Worm (Caenorhabditis elegans) whole organism, young adult: ENCODE measurements around the gene glb-14.
"Not testable (repeated sequence)": the region's sequence is repeated elsewhere in the genome, so short reads cannot be mapped to it uniquely, and the experiment has no call there.

Source experiments
- K12H6.12 ChIP-seq: fragments of 200-800 bp; sonication (Bioruptor generic); optimal IDR thresholded peaks from 2 replicates; lab custom pipeline; 2018; ENCODE audit warnings: mild to moderate bottlenecking, missing genetic modification characterization, missing compliant biosample characterization
- hlh-12 ChIP-seq: sonication (generic microtip); optimal IDR thresholded peaks from 2 replicates; lab custom pipeline; 2016; ENCODE audit warnings: missing genetic modification characterization, missing compliant biosample characterization
- hrde-1 ChIP-seq: sonication (generic microtip); optimal IDR thresholded peaks from 2 replicates; lab custom pipeline; 2016; ENCODE audit warnings: missing genetic modification characterization, mild to moderate bottlenecking, missing compliant biosample characterization, moderate library complexity, missing genotype, missing genetic modification reagents, borderline replicate concordance
- mel-28 ChIP-seq: sonication (generic microtip); optimal IDR thresholded peaks from 2 replicates; lab custom pipeline; 2016; ENCODE audit warnings: borderline replicate concordance, mild to moderate bottlenecking, missing genetic modification characterization, missing compliant biosample characterization
- pha-4 ChIP-seq: fragments of 150-350 bp; sonication (generic microtip); optimal IDR thresholded peaks from 2 replicates; lab custom pipeline; 2014; ENCODE audit warnings: missing biosample characterization, missing genetic modification reagents, missing genetic modification characterization
- rpc-1 ChIP-seq, 2 experiments: fragments of 150-350 bp in 1 of 2; sonication (generic microtip) in 1 of 2; optimal IDR thresholded peaks; 2 replicates each; lab custom pipeline; 2014 to 2018; ENCODE audit warnings: missing biosample characterization in 1 of 2, missing genetic modification characterization in 1 of 2, missing genetic modification reagents in 1 of 2, missing genotype in 1 of 2
- sdz-38 ChIP-seq: sonication (generic microtip); optimal IDR thresholded peaks from 2 replicates; lab custom pipeline; 2016; ENCODE audit warnings: missing genotype, missing genetic modification characterization, missing compliant biosample characterization
- snpc-4 ChIP-seq, 5 experiments: fragments of 150-350 bp in 1 of 5; sonication (generic microtip) in 4 of 5; optimal IDR thresholded peaks; 2 replicates each; lab custom pipeline; 2014 to 2018; ENCODE audit warnings: missing genetic modification characterization in 5 of 5, missing biosample characterization in 3 of 5, antibody characterized with exemption in 2 of 5, mild to moderate bottlenecking in 2 of 5, missing compliant biosample characterization in 2 of 5, missing genotype in 2 of 5, moderate library complexity in 2 of 5, missing genetic modification reagents in 1 of 5
- unc-130 ChIP-seq: sonication (generic microtip); optimal IDR thresholded peaks from 2 replicates; lab custom pipeline; 2016; ENCODE audit warnings: missing genetic modification reagents, missing genetic modification characterization, missing compliant biosample characterization
- unc-62 ChIP-seq: fragments of 150-350 bp; optimal IDR thresholded peaks from 2 replicates; lab custom pipeline; 2014; ENCODE audit warnings: missing biosample characterization, missing genetic modification reagents, missing genetic modification characterization
- ztf-3 ChIP-seq: fragments of 200-800 bp; sonication (Bioruptor generic); optimal IDR thresholded peaks from 2 replicates; lab custom pipeline; 2018; ENCODE audit warnings: mild to moderate bottlenecking, missing genetic modification characterization, missing compliant biosample characterization

DNA sequence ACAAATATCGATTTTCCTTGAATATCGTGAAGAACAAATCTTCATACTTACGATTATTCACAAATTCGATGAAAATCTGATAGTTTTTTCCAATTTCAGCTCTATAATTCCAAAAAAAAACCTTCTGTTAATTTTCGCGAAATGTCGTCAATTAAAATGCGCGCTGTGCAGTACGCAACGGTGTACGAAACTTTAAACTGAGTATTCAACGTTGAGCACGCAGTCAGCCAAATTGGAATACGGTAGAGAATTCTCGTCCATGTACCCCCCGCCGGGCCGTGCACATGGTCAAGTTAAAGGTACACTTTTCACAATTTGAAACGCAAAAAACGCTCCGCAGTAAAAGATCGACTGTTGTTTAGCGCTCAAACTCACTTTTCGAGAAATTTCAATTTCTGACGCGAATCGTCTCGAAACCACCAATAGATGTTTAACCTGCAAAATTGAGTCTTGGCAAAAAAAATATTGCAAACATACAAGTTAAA, 45.4 kb upstream of the glb-14 start, which contains the start of gene F28F8.7:
- not testable (repeated sequence) for TF ChIP-seq mel-28 (tag; lab: Kevin White, UChicago); snpc-4 (GFP tag; optimal IDR thresholded peaks at IDR 0.05; lab: Kevin White, UChicago); pha-4; hrde-1 (tag; lab: Kevin White, UChicago); rpc-1 (optimal IDR thresholded peaks at IDR 0.05; lab: Kevin White, UChicago); rpc-1 (tag; optimal IDR thresholded peaks at IDR 0.05; lab: Kevin White, UChicago); K12H6.12 (tag; lab: Kevin White, UChicago); unc-62 (GFP tag; lab: Kevin White, UChicago); hlh-12 (tag; lab: Kevin White, UChicago); sdz-38
- TF ChIP-seq snpc-4 (tag; optimal IDR thresholded peaks at IDR 0.05; lab: Kevin White, UChicago): peak in 2 of 4 experiments; percentile 63 to 82
- peak; percentile 80 for TF ChIP-seq unc-130 (GFP tag; lab: Kevin White, UChicago)
- peak; percentile 46 for TF ChIP-seq ztf-3
